Worm (Caenorhabditis elegans) whole organism, L4 larva: ENCODE data around the gene ddp-1.

Experiments
- ZK546.5 ChIP-seq, 2 experiments: sonication (generic microtip); optimal IDR thresholded peaks; 2 replicates each; lab custom pipeline; 2017; ENCODE audit warnings: missing biosample characterization in 2 of 2, missing genetic modification characterization in 2 of 2
- lsy-2 ChIP-seq, 2 experiments: fragments of 150-350 bp in 1 of 2; sonication (generic microtip) in 1 of 2; optimal IDR thresholded peaks; 2 replicates each; lab custom pipeline; 2014 to 2017; ENCODE audit warnings: missing biosample characterization in 2 of 2, missing genetic modification characterization in 2 of 2
- snpc-4 ChIP-seq: fragments of 150-350 bp; optimal IDR thresholded peaks from 2 replicates; lab custom pipeline; 2014; ENCODE audit warnings: missing biosample characterization, missing genetic modification characterization
- unc-39 ChIP-seq: sonication (generic microtip); optimal IDR thresholded peaks from 2 replicates; lab custom pipeline; 2017; ENCODE audit warnings: missing biosample characterization, missing genetic modification characterization

DNA sequence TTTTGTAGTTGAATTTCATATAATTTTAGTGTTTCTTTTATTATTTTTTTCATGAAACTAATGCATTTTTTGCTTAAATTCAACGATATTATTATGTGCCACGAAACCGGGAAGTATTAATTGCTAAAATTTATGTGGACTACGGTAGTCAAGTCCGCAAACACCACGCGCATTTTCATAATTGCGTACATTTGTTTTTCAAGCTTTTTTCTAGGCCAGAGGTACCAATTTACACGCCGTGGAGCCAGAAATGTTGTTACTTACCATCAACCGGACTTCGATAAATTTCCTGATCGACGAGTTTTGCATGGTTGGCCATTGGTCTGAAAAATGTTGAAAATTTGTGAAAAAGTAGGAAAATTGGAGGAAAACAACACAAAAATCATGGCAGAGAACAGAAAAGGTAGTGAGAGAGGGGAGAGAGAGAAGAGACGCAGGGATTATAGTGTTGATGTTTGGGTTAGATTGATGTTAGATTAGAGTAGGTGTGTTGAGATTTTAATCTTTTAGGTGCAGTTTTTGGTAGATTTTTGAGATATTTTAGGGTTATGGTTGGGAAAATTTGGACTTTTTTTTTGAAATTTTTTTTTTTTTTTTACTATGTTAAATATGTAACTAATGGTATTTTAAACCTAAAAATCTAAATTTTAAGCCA is 41.6 kb upstream of the ddp-1 start, which contains the start of gene clp-4:
- TF ChIP-seq snpc-4 (tag; lab: Kevin White, UChicago) (no peak), unc-39 (no peak), lsy-2 (tag; optimal IDR thresholded peaks at IDR 0.05; lab: Kevin White, UChicago) (peak in 1 of 2 experiments; percentile 56), ZK546.5 (tag; optimal IDR thresholded peaks at IDR 0.05; lab: Kevin White, UChicago) (no peak)
